Worm (Caenorhabditis elegans): ENCODE data around the gene age-1.

ce11 chrII:11568670-11569069, 41.8 kb upstream of the age-1 start:
- TF ChIP-seq unc-39 (tag; optimal IDR thresholded peaks at IDR 0.05) (no peak), pha-4 (tag; optimal IDR thresholded peaks at IDR 0.05) (no peak), nhr-237 (tag; optimal IDR thresholded peaks at IDR 0.05) (no peak)

Measured in whole organism, mixed stage, embryonic.